Fruit fly (Drosophila melanogaster) whole organism, pupa: ENCODE data around the gene CG15742.

Source experiments
- CG10348 ChIP-seq: fragments of 200-800 bp; sonication (Bioruptor generic); IDR thresholded peaks from 2 replicates; pipeline ENCODE4 v1.3.6; 2022; ENCODE audit warnings: missing biosample characterization, missing genetic modification characterization
- CG14655 ChIP-seq: fragments of 200-800 bp; sonication (Bioruptor generic); optimal IDR thresholded peaks from 3 replicates; lab custom pipeline; 2017; ENCODE audit warnings: mild to moderate bottlenecking, missing biosample characterization, missing genetic modification reagents, missing genetic modification characterization
- CG15710 ChIP-seq: fragments of 200-800 bp; sonication (Bioruptor generic); optimal IDR thresholded peaks from 2 replicates; lab custom pipeline; 2018; ENCODE audit warnings: missing biosample characterization, mild to moderate bottlenecking, missing genetic modification characterization, moderate library complexity
- CG34367 ChIP-seq: fragments of 200-800 bp; sonication (Bioruptor generic); optimal IDR thresholded peaks from 2 replicates; lab custom pipeline; 2018; ENCODE audit warnings: missing biosample characterization, mild to moderate bottlenecking, missing genetic modification characterization
- CG8159 ChIP-seq: fragments of 200-800 bp; sonication (Bioruptor generic); optimal IDR thresholded peaks from 3 replicates; lab custom pipeline; 2018; ENCODE audit warnings: missing biosample characterization, mild to moderate bottlenecking, missing genetic modification characterization, moderate library complexity
- CG9948 ChIP-seq: fragments of 200-800 bp; sonication (Bioruptor generic); optimal IDR thresholded peaks from 2 replicates; lab custom pipeline; 2018; ENCODE audit warnings: missing biosample characterization, mild to moderate bottlenecking, missing genetic modification characterization, moderate library complexity
- D1 ChIP-seq: fragments of 200-800 bp; sonication (Bioruptor generic); optimal IDR thresholded peaks from 2 replicates; lab custom pipeline; 2018; ENCODE audit warnings: missing biosample characterization, mild to moderate bottlenecking, missing genetic modification characterization, moderate library complexity
- EcR ChIP-seq: fragments of 200-800 bp; sonication (Bioruptor generic); optimal IDR thresholded peaks from 3 replicates; lab custom pipeline; 2019; ENCODE audit warnings: missing biosample characterization, missing genetic modification characterization, mild to moderate bottlenecking, moderate library complexity, missing genetic modification reagents
- Ets98B ChIP-seq: fragments of 200-800 bp; sonication (Bioruptor generic); IDR thresholded peaks from 2 replicates; pipeline ENCODE4 v1.3.6; 2022; ENCODE audit warnings: missing biosample characterization, missing genetic modification characterization
- Pif1B ChIP-seq: fragments of 200-800 bp; sonication (Bioruptor generic); optimal IDR thresholded peaks from 3 replicates; lab custom pipeline; 2016; ENCODE audit warnings: missing biosample characterization, missing genetic modification characterization
- Snoo ChIP-seq: fragments of 200-800 bp; sonication (Bioruptor generic); optimal IDR thresholded peaks from 3 replicates; lab custom pipeline; 2017; ENCODE audit warnings: missing biosample characterization, mild to moderate bottlenecking, missing genetic modification characterization, inconsistent platforms
- fd96Ca ChIP-seq: fragments of 200-800 bp; sonication (Bioruptor generic); IDR thresholded peaks from 3 replicates; pipeline ENCODE4 v1.3.6; 2022; ENCODE audit warnings: missing biosample characterization, missing genetic modification characterization
- gl ChIP-seq: fragments of 200-800 bp; sonication (Bioruptor generic); optimal IDR thresholded peaks from 2 replicates; lab custom pipeline; 2018; ENCODE audit warnings: missing biosample characterization, mild to moderate bottlenecking, missing genetic modification characterization
- rn ChIP-seq: fragments of 200-800 bp; sonication (Bioruptor generic); IDR thresholded peaks from 2 replicates; pipeline ENCODE4 v1.3.6; 2022; ENCODE audit warnings: missing biosample characterization, missing genetic modification characterization

DNA sequence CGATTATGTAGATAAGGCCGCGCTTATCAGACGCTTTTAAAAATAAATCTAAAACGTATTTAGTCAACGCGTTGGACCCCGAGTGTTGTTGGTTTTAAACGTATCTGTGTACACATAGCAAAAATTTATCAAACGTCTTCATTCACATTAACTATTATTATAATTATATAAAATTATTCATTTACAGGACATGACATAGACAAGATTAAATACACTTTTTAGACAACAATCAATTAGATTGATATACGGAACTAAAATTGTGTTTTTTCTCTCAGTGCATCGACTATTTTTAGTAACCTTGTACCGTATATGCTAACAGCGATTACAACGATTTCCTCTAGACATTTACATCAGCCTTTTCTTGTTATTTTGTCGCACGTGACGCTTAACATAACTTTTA, 18.4 kb upstream of the CG15742 start:
- TF ChIP-seq rn (GFP tag; lab: Robert Waterston, UW) (no peak), gl (peak; percentile 30), EcR (GFP tag; lab: Kevin White, UChicago) (no peak), CG8159 (tag; lab: Kevin White, UChicago) (peak; percentile 68), CG10348 (GFP tag; lab: Robert Waterston, UW) (no peak), Ets98B (GFP tag; lab: Robert Waterston, UW) (peak; percentile 18; the same call in 1 of the 2 replicates), D1 (no peak), Pif1B (GFP tag; lab: Kevin White, UChicago) (peak; percentile 29), CG15710 (tag; lab: Kevin White, UChicago) (peak; percentile 54), CG14655 (GFP tag; lab: Kevin White, UChicago) (peak; percentile 56), Snoo (tag; lab: Kevin White, UChicago) (peak; percentile 33), CG9948 (peak; percentile 59), fd96Ca (GFP tag; lab: Robert Waterston, UW) (no peak), CG34367 (peak; percentile 18)
